Fruit fly (Drosophila melanogaster) whole organism, embryonic: ENCODE measurements around the gene Tom70.

ENCODE experiments used
- Abd-B ChIP-seq: fragments of 200-800 bp; sonication (Bioruptor generic); optimal IDR thresholded peaks from 2 replicates; lab custom pipeline; 2018; ENCODE audit warnings: missing biosample characterization, mild to moderate bottlenecking, missing genetic modification characterization, moderate library complexity
- Atf-2 ChIP-seq: fragments of 200-800 bp; sonication (Bioruptor generic); optimal IDR thresholded peaks from 2 replicates; lab custom pipeline; 2016; ENCODE audit warnings: missing biosample characterization, missing genetic modification characterization
- Blimp-1 ChIP-seq: fragments of 200-800 bp; sonication (Bioruptor generic); optimal IDR thresholded peaks from 3 replicates; lab custom pipeline; 2018; ENCODE audit warnings: missing biosample characterization, missing genetic modification characterization, mild to moderate bottlenecking, moderate library complexity, missing genetic modification reagents
- CG11085 ChIP-seq: fragments of 200-800 bp; sonication (Bioruptor generic); IDR thresholded peaks from 2 replicates; pipeline ENCODE4 v1.3.6; 2022; ENCODE audit warnings: missing biosample characterization, missing genetic modification characterization
- CG12942 ChIP-seq: fragments of 200-800 bp; sonication (Bioruptor generic); optimal IDR thresholded peaks from 3 replicates; lab custom pipeline; 2016; ENCODE audit warnings: missing biosample characterization, missing genetic modification characterization
- CG14667 ChIP-seq: fragments of 200-800 bp; sonication (Bioruptor generic); IDR thresholded peaks from 2 replicates; pipeline ENCODE4 v1.3.6; 2022; ENCODE audit warnings: missing biosample characterization, missing genetic modification characterization
- CG14860 ChIP-seq: fragments of 200-800 bp; sonication (Bioruptor generic); IDR thresholded peaks from 3 replicates; pipeline ENCODE4 v1.3.6; 2022; ENCODE audit warnings: missing biosample characterization, missing genetic modification characterization; ENCODE audit not compliant: partially characterized antibody
- CG14965 ChIP-seq: fragments of 200-800 bp; sonication (Bioruptor generic); optimal IDR thresholded peaks from 2 replicates; lab custom pipeline; 2016; ENCODE audit warnings: missing biosample characterization, missing genetic modification characterization, borderline replicate concordance
- CG15601 ChIP-seq: fragments of 200-800 bp; sonication (Bioruptor generic); optimal IDR thresholded peaks from 3 replicates; lab custom pipeline; 2019; ENCODE audit warnings: missing biosample characterization, mild to moderate bottlenecking, missing genetic modification characterization, moderate library complexity
- CG15696 ChIP-seq: fragments of 200-800 bp; sonication (Bioruptor generic); optimal IDR thresholded peaks from 2 replicates; lab custom pipeline; 2019; ENCODE audit warnings: missing biosample characterization, mild to moderate bottlenecking, missing genetic modification characterization, moderate library complexity
- CG16813 ChIP-seq: fragments of 200-800 bp; sonication (Bioruptor generic); IDR thresholded peaks from 3 replicates; pipeline ENCODE4 v1.3.6; 2022; ENCODE audit warnings: missing biosample characterization, missing genetic modification characterization; ENCODE audit not compliant: partially characterized antibody
- CG17359 ChIP-seq: fragments of 200-800 bp; sonication (Bioruptor generic); optimal IDR thresholded peaks from 3 replicates; lab custom pipeline; 2018; ENCODE audit warnings: missing biosample characterization, mild to moderate bottlenecking, missing genetic modification characterization, moderate library complexity
- CG17912 ChIP-seq: fragments of 200-800 bp; sonication (Bioruptor generic); optimal IDR thresholded peaks from 2 replicates; lab custom pipeline; 2018; ENCODE audit warnings: missing biosample characterization, mild to moderate bottlenecking, missing genetic modification characterization
- CG33557 ChIP-seq: fragments of 200-800 bp; sonication (Bioruptor generic); optimal IDR thresholded peaks from 2 replicates; lab custom pipeline; 2019; ENCODE audit warnings: missing biosample characterization, mild to moderate bottlenecking, missing genetic modification characterization, moderate library complexity
- CG4282 ChIP-seq: fragments of 200-800 bp; sonication (Bioruptor generic); optimal IDR thresholded peaks from 2 replicates; lab custom pipeline; 2016; ENCODE audit warnings: missing biosample characterization, missing genetic modification characterization
- CG4730 ChIP-seq: fragments of 200-800 bp; sonication (Bioruptor generic); IDR thresholded peaks from 2 replicates; pipeline ENCODE4 v1.3.6; 2022; ENCODE audit warnings: missing biosample characterization, missing genetic modification characterization
- CG6254 ChIP-seq: fragments of 200-800 bp; sonication (Bioruptor generic); optimal IDR thresholded peaks from 3 replicates; lab custom pipeline; 2017; ENCODE audit warnings: mild to moderate bottlenecking, missing biosample characterization, missing genetic modification reagents, missing genetic modification characterization
- CG6654 ChIP-seq: fragments of 200-800 bp; sonication (Bioruptor generic); optimal IDR thresholded peaks from 2 replicates; lab custom pipeline; 2017; ENCODE audit warnings: missing biosample characterization, mild to moderate bottlenecking, missing genetic modification characterization
- CG6791 ChIP-seq: fragments of 200-800 bp; sonication (Bioruptor generic); IDR thresholded peaks from 3 replicates; pipeline ENCODE4 v1.3.6; 2022; ENCODE audit warnings: missing biosample characterization, missing genetic modification characterization; ENCODE audit not compliant: partially characterized antibody
- CG7928 ChIP-seq: fragments of 200-800 bp; sonication (Bioruptor generic); optimal IDR thresholded peaks from 2 replicates; lab custom pipeline; 2017; ENCODE audit warnings: missing biosample characterization, mild to moderate bottlenecking, missing genetic modification characterization
- CG8290 ChIP-seq, 3 experiments: fragments of 200-800 bp; sonication (Bioruptor generic); optimal IDR thresholded peaks; 2 replicates each; lab custom pipeline; 2016 to 2019; ENCODE audit warnings: missing biosample characterization in 3 of 3, missing genetic modification characterization in 3 of 3, mild to moderate bottlenecking in 2 of 3, moderate library complexity in 1 of 3
- CG8765 ChIP-seq: fragments of 200-800 bp; sonication (Bioruptor generic); IDR thresholded peaks from 2 replicates; pipeline ENCODE4 v1.3.6; 2022; ENCODE audit warnings: missing biosample characterization, missing genetic modification characterization
- CG9609 ChIP-seq: fragments of 200-800 bp; sonication (Bioruptor generic); optimal IDR thresholded peaks from 3 replicates; lab custom pipeline; 2016; ENCODE audit warnings: missing biosample characterization, missing genetic modification characterization
- CHES-1-like ChIP-seq: fragments of 200-800 bp; sonication (Bioruptor generic); optimal IDR thresholded peaks from 2 replicates; lab custom pipeline; 2016; ENCODE audit warnings: missing biosample characterization, missing genetic modification characterization
- Dbx ChIP-seq: fragments of 200-800 bp; sonication (Bioruptor generic); IDR thresholded peaks from 3 replicates; pipeline ENCODE4 v1.3.6; 2022; ENCODE audit warnings: missing biosample characterization, missing genetic modification characterization
- HLHmδ ChIP-seq: fragments of 200-800 bp; sonication (Bioruptor generic); optimal IDR thresholded peaks from 2 replicates; lab custom pipeline; 2018; ENCODE audit warnings: missing biosample characterization, mild to moderate bottlenecking, missing genetic modification characterization, moderate library complexity
- Hsf ChIP-seq: fragments of 200-800 bp; sonication (Bioruptor generic); optimal IDR thresholded peaks from 3 replicates; lab custom pipeline; 2016; ENCODE audit warnings: missing biosample characterization, missing genetic modification characterization
- Kr ChIP-seq: fragments of 200-800 bp; sonication (Bioruptor generic); optimal IDR thresholded peaks from 2 replicates; lab custom pipeline; 2017; ENCODE audit warnings: missing biosample characterization, mild to moderate bottlenecking, missing genetic modification characterization
- MBD-R2 ChIP-seq: fragments of 200-800 bp; sonication (Bioruptor generic); IDR thresholded peaks from 2 replicates; pipeline ENCODE4 v1.3.6; 2022; ENCODE audit warnings: missing biosample characterization, missing genetic modification characterization
- Pdp1 ChIP-seq, 2 experiments: fragments of 200-800 bp; sonication (Bioruptor generic); optimal IDR thresholded peaks; 3 replicates each; lab custom pipeline; 2016; ENCODE audit warnings: missing biosample characterization in 2 of 2, missing genetic modification characterization in 2 of 2, mild to moderate bottlenecking in 1 of 2, moderate library complexity in 1 of 2
- Rfx ChIP-seq: fragments of 200-800 bp; sonication (Bioruptor generic); IDR thresholded peaks from 2 replicates; pipeline ENCODE4 v1.3.6; 2022; ENCODE audit warnings: missing biosample characterization, missing genetic modification characterization
- Scr ChIP-seq: fragments of 200-800 bp; sonication (Bioruptor generic); IDR thresholded peaks from 2 replicates; pipeline ENCODE4 v1.3.6; 2022; ENCODE audit warnings: missing biosample characterization, missing genetic modification characterization; ENCODE audit not compliant: partially characterized antibody
- Sox100B ChIP-seq: fragments of 200-800 bp; sonication (Bioruptor generic); optimal IDR thresholded peaks from 3 replicates; lab custom pipeline; 2018; ENCODE audit warnings: missing biosample characterization, mild to moderate bottlenecking, missing genetic modification characterization
- Sry-δ ChIP-seq: fragments of 200-800 bp; sonication (Bioruptor generic); optimal IDR thresholded peaks from 2 replicates; lab custom pipeline; 2016; ENCODE audit warnings: missing biosample characterization, missing genetic modification characterization
- Taf1 ChIP-seq: fragments of 200-800 bp; sonication (Bioruptor generic); IDR thresholded peaks from 2 replicates; pipeline ENCODE4 v1.3.6; 2022; ENCODE audit warnings: missing biosample characterization, missing genetic modification characterization
- bbx ChIP-seq: fragments of 200-800 bp; sonication (Bioruptor generic); IDR thresholded peaks from 2 replicates; pipeline ENCODE4 v1.3.6; 2022; ENCODE audit warnings: missing biosample characterization, missing genetic modification characterization; ENCODE audit not compliant: partially characterized antibody
- br ChIP-seq: fragments of >200 bp; optimal IDR thresholded peaks from 2 replicates; lab custom pipeline; 2017
- dpn ChIP-seq, 2 experiments: fragments of 200-800 bp; sonication (Bioruptor generic); optimal IDR thresholded peaks; 3 replicates each; lab custom pipeline; 2016; ENCODE audit warnings: missing biosample characterization in 2 of 2, missing genetic modification characterization in 2 of 2
- exex ChIP-seq: fragments of 200-800 bp; sonication (Bioruptor generic); optimal IDR thresholded peaks from 4 replicates; lab custom pipeline; 2018; ENCODE audit warnings: missing biosample characterization, mild to moderate bottlenecking, missing genetic modification characterization, moderate library complexity
- ftz-f1 ChIP-seq: fragments of 200-800 bp; sonication (Bioruptor generic); optimal IDR thresholded peaks from 2 replicates; lab custom pipeline; 2016; ENCODE audit warnings: missing biosample characterization, missing genetic modification characterization
- fu2 ChIP-seq: fragments of 200-800 bp; sonication (Bioruptor generic); optimal IDR thresholded peaks from 2 replicates; lab custom pipeline; 2016; ENCODE audit warnings: missing biosample characterization, missing genetic modification characterization
- mirr ChIP-seq: fragments of 200-800 bp; sonication (Bioruptor generic); optimal IDR thresholded peaks from 3 replicates; lab custom pipeline; 2018; ENCODE audit warnings: missing biosample characterization, mild to moderate bottlenecking, missing genetic modification characterization
- odd ChIP-seq: fragments of 200-800 bp; sonication (Bioruptor generic); optimal IDR thresholded peaks from 2 replicates; lab custom pipeline; 2017; ENCODE audit warnings: missing biosample characterization, mild to moderate bottlenecking, missing genetic modification characterization
- pan ChIP-seq, 4 experiments: fragments of >200 bp in 3 of 4; fragments of 200-800 bp in 1 of 4; sonication (Bioruptor generic) in 1 of 4; optimal IDR thresholded peaks in 3 of 4; IDR thresholded peaks in 1 of 4; 2 replicates each; pipeline versions ENCODE4 v1.3.6 to Lab custom; 2017 to 2022; ENCODE audit warnings: missing biosample characterization in 2 of 4, missing genetic modification characterization in 2 of 4, mixed read lengths in 1 of 4
- pita ChIP-seq: fragments of 200-800 bp; sonication (Bioruptor generic); optimal IDR thresholded peaks from 2 replicates; lab custom pipeline; 2017; ENCODE audit warnings: missing biosample characterization, mild to moderate bottlenecking, missing genetic modification characterization
- sd ChIP-seq: fragments of 200-800 bp; sonication (Bioruptor generic); optimal IDR thresholded peaks from 3 replicates; lab custom pipeline; 2018; ENCODE audit warnings: missing biosample characterization, mild to moderate bottlenecking, missing genetic modification characterization, moderate library complexity
- sens-2 ChIP-seq: fragments of 200-800 bp; sonication (Bioruptor generic); IDR thresholded peaks from 2 replicates; pipeline ENCODE4 v1.3.6; 2022; ENCODE audit warnings: missing biosample characterization, missing genetic modification characterization
- stwl ChIP-seq: fragments of 200-800 bp; sonication (Bioruptor generic); optimal IDR thresholded peaks from 3 replicates; lab custom pipeline; 2018; ENCODE audit warnings: missing biosample characterization, mild to moderate bottlenecking, missing genetic modification characterization, moderate library complexity
- twi ChIP-seq: fragments of 200-800 bp; optimal IDR thresholded peaks from 2 replicates; lab custom pipeline; 2019; ENCODE audit warnings: missing biosample characterization, mild to moderate bottlenecking, missing genetic modification characterization, moderate library complexity
- yki ChIP-seq: fragments of >200 bp; optimal IDR thresholded peaks from 3 replicates; lab custom pipeline; 2018

Tom70 gene

dm6 chr2L:12063035-12063434 is 24.7 kb upstream of the Tom70 start, which contains the start of gene Rab3-GAP (continued):
- TF ChIP-seq Kr (GFP tag; lab: Kevin White, UChicago) (no peak), CG6654 (GFP tag; lab: Kevin White, UChicago) (no peak), Pdp1 (GFP tag; optimal IDR thresholded peaks at IDR 0.05; lab: Kevin White, UChicago) (peak in 1 of 2 experiments; percentile 37), br (lab: Kevin White, UChicago) (no peak), Blimp-1 (GFP tag; lab: Kevin White, UChicago) (no peak), bbx (GFP tag; lab: Robert Waterston, UW) (no peak), CG33557 (GFP tag; lab: Kevin White, UChicago) (no peak), Scr (peak; percentile 48), stwl (tag; lab: Kevin White, UChicago) (peak; percentile 75), CG15601 (tag; lab: Kevin White, UChicago) (peak; percentile 29), CG9609 (GFP tag; lab: Kevin White, UChicago) (no peak), Atf-2 (GFP tag; lab: Kevin White, UChicago) (no peak), CG12942 (GFP tag; lab: Kevin White, UChicago) (peak; percentile 34), Sry-δ (peak; percentile 48), yki (lab: Kevin White, UChicago) (no peak), CG11085 (no peak), CG6791 (GFP tag; lab: Robert Waterston, UW) (peak; percentile 45; the same call in 1 of the 3 replicates), sens-2 (GFP tag; lab: Robert Waterston, UW) (no peak), odd (GFP tag; lab: Kevin White, UChicago) (no peak), ftz-f1 (no peak), MBD-R2 (GFP tag; lab: Robert Waterston, UW) (peak; percentile 82), CG16813 (GFP tag; lab: Robert Waterston, UW) (peak; percentile 45; the same call in 2 of the 3 replicates), sd (tag; lab: Kevin White, UChicago) (no peak), Hsf (GFP tag; lab: Kevin White, UChicago) (peak; percentile 28), CG14965 (GFP tag; lab: Kevin White, UChicago) (no peak), mirr (GFP tag; lab: Kevin White, UChicago) (no peak), dpn (GFP tag; optimal IDR thresholded peaks at IDR 0.05; lab: Kevin White, UChicago) (peak in 1 of 2 experiments; percentile 53), CG4282 (GFP tag; lab: Kevin White, UChicago) (no peak), CG8765 (GFP tag; lab: Robert Waterston, UW) (no peak), CHES-1-like (GFP tag; lab: Kevin White, UChicago) (no peak), Dbx (GFP tag; lab: Robert Waterston, UW) (no peak), CG4730 (GFP tag; lab: Robert Waterston, UW) (no peak), twi (tag; lab: Kevin White, UChicago) (no peak), CG17359 (peak; percentile 25), pita (no peak), Taf1 (GFP tag; lab: Robert Waterston, UW) (no peak), CG17912 (GFP tag; lab: Kevin White, UChicago) (no peak), HLHmδ (no peak), CG7928 (no peak), Abd-B (GFP tag; lab: Kevin White, UChicago) (no peak), CG14667 (no peak), pan (optimal IDR thresholded peaks at IDR 0.05; lab: Kevin White, UChicago) (no peak), pan (GFP tag; optimal IDR thresholded peaks at IDR 0.05 in 1 of 2, IDR thresholded peaks at IDR 0.05 in 1 of 2) (peak in 1 of 2 experiments; percentile 40), CG15696 (tag; lab: Kevin White, UChicago) (no peak), fu2 (GFP tag; lab: Kevin White, UChicago) (no peak), CG14860 (0 out of 3 replicates have a peak, but pooled peaks have one; percentile 34), Sox100B (no peak), CG6254 (GFP tag; lab: Kevin White, UChicago) (no peak), Rfx (GFP tag; lab: Robert Waterston, UW) (peak; percentile 61), exex (no peak), CG8290 (GFP tag; optimal IDR thresholded peaks at IDR 0.05; lab: Kevin White, UChicago) (peak; percentile 26), CG8290 (tag; optimal IDR thresholded peaks at IDR 0.05; lab: Kevin White, UChicago) (no peak)
